Worm (Caenorhabditis elegans) whole organism, L4/young adult: ENCODE results near the gene paa-1.

Experiments
- W03F9.2 ChIP-seq: fragments of 150-350 bp; optimal IDR thresholded peaks from 2 replicates; lab custom pipeline; 2014; ENCODE audit warnings: missing biosample characterization, missing genetic modification characterization
- dao-5 ChIP-seq: sonication (generic microtip); optimal IDR thresholded peaks from 2 replicates; lab custom pipeline; 2016; ENCODE audit warnings: missing genotype, missing genetic modification characterization, moderate library complexity, missing compliant biosample characterization
- him-1 ChIP-seq: sonication (generic microtip); optimal IDR thresholded peaks from 2 replicates; lab custom pipeline; 2016; ENCODE audit warnings: missing genotype, missing genetic modification reagents, missing genetic modification characterization, missing compliant biosample characterization

- TF ChIP-seq W03F9.2 (tag; lab: Kevin White, UChicago), result no peak
- TF ChIP-seq dao-5 (tag; lab: Kevin White, UChicago), result no peak
- no peak for TF ChIP-seq him-1 (tag; lab: Kevin White, UChicago)
These were observed 36.9 kb upstream of the paa-1 start, which contains the start of gene grl-22 for ce11 chrIII:5413680-5414079.
